Fruit fly (Drosophila melanogaster): ENCODE data around the gene CG13050.

CG13050 gene

DNA sequence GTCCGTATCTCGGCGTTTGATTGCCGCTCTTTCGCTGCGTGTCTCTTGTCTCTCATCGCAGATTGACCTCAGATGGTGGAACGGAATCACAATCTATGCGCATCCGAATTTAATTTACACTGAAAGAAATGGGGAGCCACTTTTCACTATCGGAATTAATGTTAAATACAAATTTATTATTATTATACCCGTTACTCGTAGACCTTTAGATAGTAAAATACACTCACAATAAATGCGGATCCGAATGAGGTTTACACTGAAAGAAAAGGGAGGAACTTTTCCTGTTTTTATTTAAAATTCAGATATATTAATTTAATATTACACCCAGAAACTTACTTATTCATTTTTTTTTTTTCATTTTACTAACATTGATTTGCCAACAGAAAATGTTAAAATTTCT, 10.0 kb upstream of the CG13050 start:
- TF ChIP-seq OdsH (GFP tag; optimal IDR thresholded peaks at IDR 0.05) (peak; percentile 26), CG11294 (GFP tag; IDR thresholded peaks at IDR 0.05) (no peak), Hr39 (GFP tag; optimal IDR thresholded peaks at IDR 0.05) (no peak), CG6163 (GFP tag; IDR thresholded peaks at IDR 0.05) (0 out of 3 replicates have a peak, but pooled peaks have one; percentile 45), Sox14 (GFP tag; optimal IDR thresholded peaks at IDR 0.05) (no peak), topi (GFP tag; optimal IDR thresholded peaks at IDR 0.05) (no peak), CG8632 (GFP tag; optimal IDR thresholded peaks at IDR 0.05) (no peak), Hr38 (GFP tag; optimal IDR thresholded peaks at IDR 0.05) (no peak), CG4318 (GFP tag; optimal IDR thresholded peaks at IDR 0.05) (no peak), Ets21C (GFP tag; optimal IDR thresholded peaks at IDR 0.05) (no peak), Smox (GFP tag; optimal IDR thresholded peaks at IDR 0.05) (no peak), Gug (GFP tag; IDR thresholded peaks at IDR 0.05) (no peak), CG1621 (tag; optimal IDR thresholded peaks at IDR 0.05) (peak; percentile 12), spab (GFP tag; optimal IDR thresholded peaks at IDR 0.05) (peak; percentile 12), Lpt (GFP tag; optimal IDR thresholded peaks at IDR 0.05) (no peak), CG34406 (GFP tag; optimal IDR thresholded peaks at IDR 0.05) (peak; percentile 5), CG3919 (GFP tag; optimal IDR thresholded peaks at IDR 0.05) (no peak), CG15336 (GFP tag; IDR thresholded peaks at IDR 0.05) (peak; percentile 8; the same call in 1 of the 2 replicates), CG32006 (GFP tag; optimal IDR thresholded peaks at IDR 0.05) (peak; percentile 25), CG11902 (GFP tag; optimal IDR thresholded peaks at IDR 0.05) (no peak), svp (GFP tag) (no peak), cyc (GFP tag; optimal IDR thresholded peaks at IDR 0.05) (no peak), dac (GFP tag; optimal IDR thresholded peaks at IDR 0.05) (no peak), CG7368 (GFP tag; optimal IDR thresholded peaks at IDR 0.05) (no peak), CG6854 (GFP tag; optimal IDR thresholded peaks at IDR 0.05) (no peak), ss (GFP tag; optimal IDR thresholded peaks at IDR 0.05) (no peak), Sox15 (GFP tag; optimal IDR thresholded peaks at IDR 0.05) (no peak), acj6 (GFP tag; optimal IDR thresholded peaks at IDR 0.05) (peak; percentile 30), vri (GFP tag; optimal IDR thresholded peaks at IDR 0.05) (no peak), dsx (GFP tag; optimal IDR thresholded peaks at IDR 0.05; ENCODE audit: poor library complexity, severe bottlenecking) (no peak), Eip75B (GFP tag; optimal IDR thresholded peaks at IDR 0.05) (no peak), Sox102F (GFP tag; optimal IDR thresholded peaks at IDR 0.05) (no peak), Hr4 (GFP tag; optimal IDR thresholded peaks at IDR 0.05) (peak; percentile 18), CG6808 (GFP tag; optimal IDR thresholded peaks at IDR 0.05) (no peak), achi (GFP tag; optimal IDR thresholded peaks at IDR 0.05) (peak; percentile 23), CG9139 (GFP tag; optimal IDR thresholded peaks at IDR 0.05) (no peak), pdm3 (GFP tag; optimal IDR thresholded peaks at IDR 0.05) (peak; percentile 10), CG10631 (GFP tag; optimal IDR thresholded peaks at IDR 0.05) (peak; percentile 33), fd85E (GFP tag; optimal IDR thresholded peaks at IDR 0.05) (no peak), fkh (GFP tag; optimal IDR thresholded peaks at IDR 0.05) (no peak), CG10669 (GFP tag; optimal IDR thresholded peaks at IDR 0.05) (peak; percentile 4), CG6792 (GFP tag; optimal IDR thresholded peaks at IDR 0.05) (no peak), net (GFP tag; optimal IDR thresholded peaks at IDR 0.05) (no peak), CG31627 (GFP tag; optimal IDR thresholded peaks at IDR 0.05) (no peak), CG8319 (GFP tag; optimal IDR thresholded peaks at IDR 0.05) (no peak), lz (GFP tag; optimal IDR thresholded peaks at IDR 0.05) (no peak), CG3032 (tag; optimal IDR thresholded peaks at IDR 0.05) (no peak), salr (GFP tag; optimal IDR thresholded peaks at IDR 0.05) (no peak), CG6276 (GFP tag; optimal IDR thresholded peaks at IDR 0.05) (no peak), CG8119 (GFP tag; IDR thresholded peaks at IDR 0.05) (peak; percentile 46; the same call in 1 of the 3 replicates), eg (GFP tag; IDR thresholded peaks at IDR 0.05) (peak; percentile 14; the same call in 1 of the 3 replicates), esn (GFP tag; optimal IDR thresholded peaks at IDR 0.05) (no peak), CG11762 (GFP tag; optimal IDR thresholded peaks at IDR 0.05; ENCODE audit: insufficient read depth) (peak; percentile 15)
